Worm (Caenorhabditis elegans) whole organism, mixed stage, embryonic: ENCODE data around the gene Y57G11C.20.

Source experiments
- M03D4.4 ChIP-seq: sonication (generic microtip); optimal IDR thresholded peaks from 2 replicates; lab custom pipeline; 2017; ENCODE audit warnings: mild to moderate bottlenecking, missing genetic modification characterization, missing compliant biosample characterization
- bed-3 ChIP-seq: fragments of 200-800 bp; sonication (Bioruptor generic); optimal IDR thresholded peaks from 3 replicates; lab custom pipeline; 2018; ENCODE audit warnings: mild to moderate bottlenecking, missing genetic modification characterization, moderate library complexity, missing compliant biosample characterization
- ceh-39 ChIP-seq: fragments of 150-350 bp; optimal IDR thresholded peaks from 2 replicates; lab custom pipeline; 2014; ENCODE audit warnings: missing biosample characterization, missing genetic modification characterization
- ceh-43 ChIP-seq: fragments of 200-800 bp; sonication (Bioruptor generic); optimal IDR thresholded peaks from 2 replicates; lab custom pipeline; 2018; ENCODE audit warnings: mild to moderate bottlenecking, missing genetic modification characterization, moderate library complexity, missing compliant biosample characterization
- ceh-83 ChIP-seq: fragments of 200-800 bp; sonication (Bioruptor generic); optimal IDR thresholded peaks from 2 replicates; lab custom pipeline; 2018; ENCODE audit warnings: mild to moderate bottlenecking, missing genetic modification characterization, missing compliant biosample characterization
- ces-1 ChIP-seq: fragments of 150-350 bp; optimal IDR thresholded peaks from 2 replicates; lab custom pipeline; 2014; ENCODE audit warnings: missing biosample characterization, missing genetic modification reagents, missing genetic modification characterization
- cnd-1 ChIP-seq: fragments of 200-800 bp; sonication (Bioruptor generic); optimal IDR thresholded peaks from 2 replicates; lab custom pipeline; 2018; ENCODE audit warnings: mild to moderate bottlenecking, missing genetic modification characterization, missing compliant biosample characterization
- drap-1 ChIP-seq: fragments of 200-800 bp; sonication (Bioruptor generic); optimal IDR thresholded peaks from 3 replicates; lab custom pipeline; 2018; ENCODE audit warnings: mild to moderate bottlenecking, missing genetic modification characterization, missing compliant biosample characterization
- elt-1 ChIP-seq: sonication (generic microtip); optimal IDR thresholded peaks from 2 replicates; lab custom pipeline; 2017; ENCODE audit warnings: missing genetic modification characterization, mild to moderate bottlenecking, missing compliant biosample characterization, antibody characterized with exemption, moderate library complexity, borderline replicate concordance; ENCODE audit not compliant: insufficient read depth
- elt-3 ChIP-seq: fragments of 150-350 bp; optimal IDR thresholded peaks from 2 replicates; lab custom pipeline; 2014; ENCODE audit warnings: missing biosample characterization, missing genetic modification characterization
- flh-1 ChIP-seq: fragments of 200-800 bp; sonication (Bioruptor generic); optimal IDR thresholded peaks from 2 replicates; lab custom pipeline; 2018; ENCODE audit warnings: mild to moderate bottlenecking, missing genetic modification characterization, moderate library complexity, missing compliant biosample characterization
- ham-2 ChIP-seq: fragments of 200-800 bp; sonication (Bioruptor generic); optimal IDR thresholded peaks from 2 replicates; lab custom pipeline; 2018; ENCODE audit warnings: mild to moderate bottlenecking, missing genetic modification characterization, missing compliant biosample characterization
- lin-13 ChIP-seq: fragments of 150-350 bp; optimal IDR thresholded peaks from 2 replicates; lab custom pipeline; 2014; ENCODE audit warnings: missing biosample characterization, missing genetic modification characterization
- lin-32 ChIP-seq: fragments of 200-800 bp; sonication (Bioruptor generic); optimal IDR thresholded peaks from 2 replicates; lab custom pipeline; 2018; ENCODE audit warnings: mild to moderate bottlenecking, missing genetic modification characterization, missing compliant biosample characterization
- lsy-2 ChIP-seq: fragments of 150-350 bp; optimal IDR thresholded peaks from 2 replicates; lab custom pipeline; 2014; ENCODE audit warnings: missing biosample characterization, missing genetic modification characterization
- mab-5 ChIP-seq: fragments of 150-350 bp; optimal IDR thresholded peaks from 2 replicates; lab custom pipeline; 2014; ENCODE audit warnings: missing biosample characterization, missing genetic modification characterization
- mls-2 ChIP-seq: sonication (generic microtip); optimal IDR thresholded peaks from 2 replicates; lab custom pipeline; 2016; ENCODE audit warnings: mild to moderate bottlenecking, missing genetic modification characterization, moderate library complexity, missing compliant biosample characterization
- nhr-12 ChIP-seq: fragments of 150-350 bp; optimal IDR thresholded peaks from 2 replicates; lab custom pipeline; 2014; ENCODE audit warnings: missing biosample characterization, missing genetic modification characterization
- nhr-2 ChIP-seq: fragments of 150-350 bp; optimal IDR thresholded peaks from 2 replicates; lab custom pipeline; 2014; ENCODE audit warnings: missing biosample characterization, missing genetic modification characterization
- nhr-237 ChIP-seq: fragments of 150-350 bp; optimal IDR thresholded peaks from 2 replicates; lab custom pipeline; 2014; ENCODE audit warnings: missing biosample characterization, missing genetic modification characterization
- nhr-28 ChIP-seq: fragments of 150-350 bp; optimal IDR thresholded peaks from 2 replicates; lab custom pipeline; 2014; ENCODE audit warnings: missing biosample characterization, missing genetic modification characterization
- pha-4 ChIP-seq: fragments of 150-350 bp; optimal IDR thresholded peaks from 2 replicates; lab custom pipeline; 2018; ENCODE audit warnings: missing biosample characterization, missing genetic modification reagents, missing genetic modification characterization
- snpc-4 ChIP-seq: fragments of 150-350 bp; optimal IDR thresholded peaks from 2 replicates; lab custom pipeline; 2014; ENCODE audit warnings: missing biosample characterization, missing genetic modification characterization
- sptf-1 ChIP-seq: sonication (generic microtip); optimal IDR thresholded peaks from 2 replicates; lab custom pipeline; 2017; ENCODE audit warnings: mild to moderate bottlenecking, missing genetic modification characterization, moderate library complexity, missing compliant biosample characterization
- tbx-8 ChIP-seq: fragments of 200-800 bp; sonication (Bioruptor generic); optimal IDR thresholded peaks from 2 replicates; lab custom pipeline; 2018; ENCODE audit warnings: mild to moderate bottlenecking, missing genetic modification characterization, moderate library complexity, missing compliant biosample characterization
- unc-120 ChIP-seq: sonication (generic microtip); optimal IDR thresholded peaks from 2 replicates; lab custom pipeline; 2017; ENCODE audit warnings: missing genetic modification characterization, missing compliant biosample characterization; ENCODE audit not compliant: poor library complexity, severe bottlenecking
- unc-39 ChIP-seq: fragments of 150-350 bp; optimal IDR thresholded peaks from 2 replicates; lab custom pipeline; 2014; ENCODE audit warnings: missing biosample characterization, missing genetic modification characterization
- unc-62 ChIP-seq: fragments of 150-350 bp; optimal IDR thresholded peaks from 2 replicates; lab custom pipeline; 2014; ENCODE audit warnings: missing biosample characterization, missing genetic modification reagents, missing genetic modification characterization
- zip-8 ChIP-seq: fragments of 150-350 bp; optimal IDR thresholded peaks from 2 replicates; lab custom pipeline; 2014; ENCODE audit warnings: missing biosample characterization, missing genetic modification characterization
- ztf-11 ChIP-seq: fragments of 150-350 bp; optimal IDR thresholded peaks from 2 replicates; lab custom pipeline; 2014; ENCODE audit warnings: missing biosample characterization, missing genetic modification characterization

Y57G11C.20 gene

ce11 chrIV:14869844-14870433, 26.8 kb downstream of the Y57G11C.20 start:
- TF ChIP-seq flh-1 (GFP tag; lab: Kevin White, UChicago) (no peak), ham-2 (GFP tag; lab: Kevin White, UChicago) (no peak), mls-2 (no peak), unc-62 (peak; percentile 15), lin-13 (tag; lab: Kevin White, UChicago) (no peak), elt-3 (tag; lab: Kevin White, UChicago) (peak; percentile 35), ceh-83 (GFP tag; lab: Kevin White, UChicago) (no peak), bed-3 (no peak)
- TF ChIP-seq, all 35 proteins: peak for 2

- TF ChIP-seq unc-120 (tag; lab: Kevin White, UChicago) = peak; percentile 76
- no peak for TF ChIP-seq nhr-12 (tag; lab: Kevin White, UChicago)
- peak; percentile 23 for TF ChIP-seq ham-2 (GFP tag; lab: Kevin White, UChicago)
- peak; percentile 13 for TF ChIP-seq M03D4.4 (tag; lab: Kevin White, UChicago)
- no peak for TF ChIP-seq elt-3 (tag; lab: Kevin White, UChicago)
- peak; percentile 87 for TF ChIP-seq pha-4
- peak; percentile 17 for TF ChIP-seq mls-2
- peak; percentile 24 for TF ChIP-seq drap-1
- TF ChIP-seq sptf-1 (tag; lab: Kevin White, UChicago) = peak; percentile 52
- TF ChIP-seq, all 35 proteins: peak for 7
These were observed 29.2 kb downstream of the Y57G11C.20 start for ce11 chrIV:14872320-14872719.

ce11 chrIV:14874926-14875570, 31.9 kb downstream of the Y57G11C.20 start:
- no peak for TF ChIP-seq nhr-2 (tag; lab: Kevin White, UChicago)
- no peak for TF ChIP-seq snpc-4
- TF ChIP-seq unc-120 (tag; lab: Kevin White, UChicago) = peak; percentile 11
- TF ChIP-seq unc-62 = no peak
- no peak for TF ChIP-seq lsy-2 (tag; lab: Kevin White, UChicago)
- TF ChIP-seq pha-4 = peak; percentile 95
- TF ChIP-seq nhr-12 (tag; lab: Kevin White, UChicago) = no peak
- no peak for TF ChIP-seq ceh-43
- TF ChIP-seq nhr-237 (tag; lab: Kevin White, UChicago) = peak; percentile 72
- TF ChIP-seq M03D4.4 (tag; lab: Kevin White, UChicago) = peak; percentile 6
- TF ChIP-seq drap-1 = peak; percentile 37
- peak; percentile 30 for TF ChIP-seq ces-1 (GFP tag; lab: Kevin White, UChicago)
- no peak for TF ChIP-seq sptf-1 (tag; lab: Kevin White, UChicago)
- no peak for TF ChIP-seq cnd-1 (tag; lab: Kevin White, UChicago)
- TF ChIP-seq lin-13 (tag; lab: Kevin White, UChicago) = no peak
- no peak for TF ChIP-seq elt-3 (tag; lab: Kevin White, UChicago)
- peak; percentile 13 for TF ChIP-seq ham-2 (GFP tag; lab: Kevin White, UChicago)
- no peak for TF ChIP-seq nhr-28
- TF ChIP-seq lin-32 (GFP tag; lab: Kevin White, UChicago) = no peak
- no peak for TF ChIP-seq tbx-8 (GFP tag; lab: Kevin White, UChicago)

ce11 chrIV:14876632-14877031, 33.5 kb downstream of the Y57G11C.20 start:
- TF ChIP-seq ces-1 (GFP tag; lab: Kevin White, UChicago) = peak; percentile 66
- peak; percentile 17 for TF ChIP-seq mls-2
- no peak for TF ChIP-seq mab-5
- no peak for TF ChIP-seq lin-32 (GFP tag; lab: Kevin White, UChicago)
- TF ChIP-seq unc-39 (tag; lab: Kevin White, UChicago) = no peak
- no peak for TF ChIP-seq elt-1 (tag; lab: Kevin White, UChicago)
- TF ChIP-seq cnd-1 (tag; lab: Kevin White, UChicago) = peak; percentile 4
- TF ChIP-seq ceh-43 = no peak
- TF ChIP-seq ham-2 (GFP tag; lab: Kevin White, UChicago) = peak; percentile 45
- TF ChIP-seq snpc-4 = no peak
- no peak for TF ChIP-seq lsy-2 (tag; lab: Kevin White, UChicago)
- no peak for TF ChIP-seq flh-1 (GFP tag; lab: Kevin White, UChicago)
- TF ChIP-seq sptf-1 (tag; lab: Kevin White, UChicago) = peak; percentile 30
- no peak for TF ChIP-seq elt-3 (tag; lab: Kevin White, UChicago)

ce11 chrIV:14877657-14878056, 34.5 kb downstream of the Y57G11C.20 start:
- TF ChIP-seq sptf-1 (tag; lab: Kevin White, UChicago) (no peak), ztf-11 (tag; lab: Kevin White, UChicago) (no peak), ceh-39 (tag; lab: Kevin White, UChicago) (no peak), nhr-2 (tag; lab: Kevin White, UChicago) (no peak), unc-39 (tag; lab: Kevin White, UChicago) (no peak), zip-8 (tag; lab: Kevin White, UChicago) (no peak), ceh-43 (no peak), M03D4.4 (tag; lab: Kevin White, UChicago) (no peak), tbx-8 (GFP tag; lab: Kevin White, UChicago) (no peak), ceh-83 (GFP tag; lab: Kevin White, UChicago) (no peak), nhr-237 (tag; lab: Kevin White, UChicago) (no peak), elt-3 (tag; lab: Kevin White, UChicago) (no peak), mls-2 (no peak), flh-1 (GFP tag; lab: Kevin White, UChicago) (no peak)
